Fruit fly (Drosophila melanogaster) whole organism, embryonic: Measurements from ENCODE around the gene CG43095.

ENCODE experiments used
- Ada2b ChIP-seq: fragments of 200-800 bp; sonication (Bioruptor generic); IDR thresholded peaks from 2 replicates; pipeline ENCODE4 v1.3.6; 2022; ENCODE audit warnings: missing biosample characterization, missing genetic modification characterization
- Atf-2 ChIP-seq: fragments of 200-800 bp; sonication (Bioruptor generic); optimal IDR thresholded peaks from 2 replicates; lab custom pipeline; 2016; ENCODE audit warnings: missing biosample characterization, missing genetic modification characterization
- CG10462 ChIP-seq: fragments of 200-800 bp; sonication (Bioruptor generic); optimal IDR thresholded peaks from 2 replicates; lab custom pipeline; 2016; ENCODE audit warnings: missing biosample characterization, missing genetic modification characterization
- CG14441 ChIP-seq: fragments of 200-800 bp; sonication (Bioruptor generic); IDR thresholded peaks from 2 replicates; pipeline ENCODE4 v1.3.6; 2022; ENCODE audit warnings: missing biosample characterization, missing genetic modification characterization
- CG15514 ChIP-seq: fragments of 200-800 bp; sonication (Bioruptor generic); optimal IDR thresholded peaks from 3 replicates; lab custom pipeline; 2017; ENCODE audit warnings: missing biosample characterization, missing genetic modification characterization, mild to moderate bottlenecking, moderate library complexity, missing genetic modification reagents
- CG1603 ChIP-seq: fragments of 200-800 bp; sonication (Bioruptor generic); optimal IDR thresholded peaks from 2 replicates; lab custom pipeline; 2019; ENCODE audit warnings: missing biosample characterization, mild to moderate bottlenecking, missing genetic modification characterization, moderate library complexity
- CG17385 ChIP-seq: fragments of 200-800 bp; sonication (Bioruptor generic); optimal IDR thresholded peaks from 3 replicates; lab custom pipeline; 2018; ENCODE audit warnings: missing biosample characterization, mild to moderate bottlenecking, missing genetic modification characterization
- CG18599 ChIP-seq: fragments of 200-800 bp; sonication (Bioruptor generic); optimal IDR thresholded peaks from 3 replicates; lab custom pipeline; 2017; ENCODE audit warnings: missing biosample characterization, missing genetic modification characterization, mild to moderate bottlenecking, moderate library complexity, missing genetic modification reagents
- CG2202 ChIP-seq: fragments of 200-800 bp; sonication (Bioruptor generic); optimal IDR thresholded peaks from 2 replicates; lab custom pipeline; 2018; ENCODE audit warnings: missing biosample characterization, mild to moderate bottlenecking, missing genetic modification characterization
- CG2875 ChIP-seq: fragments of 200-800 bp; sonication (Bioruptor generic); optimal IDR thresholded peaks from 2 replicates; lab custom pipeline; 2017; ENCODE audit warnings: missing biosample characterization, mild to moderate bottlenecking, missing genetic modification characterization, missing genetic modification reagents
- CG3407 ChIP-seq: fragments of 200-800 bp; sonication (Bioruptor generic); optimal IDR thresholded peaks from 2 replicates; lab custom pipeline; 2018; ENCODE audit warnings: missing biosample characterization, mild to moderate bottlenecking, missing genetic modification characterization
- CG3726 ChIP-seq: fragments of 200-800 bp; sonication (Bioruptor generic); IDR thresholded peaks from 3 replicates; pipeline ENCODE4, ENCODE4 v1.3.6; 2022; ENCODE audit warnings: missing biosample characterization, missing genetic modification characterization
- CG3838 ChIP-seq: fragments of 200-800 bp; sonication (Bioruptor generic); optimal IDR thresholded peaks from 3 replicates; lab custom pipeline; 2016; ENCODE audit warnings: missing biosample characterization, missing genetic modification characterization
- CG4404 ChIP-seq: fragments of 200-800 bp; sonication (Bioruptor generic); IDR thresholded peaks from 2 replicates; pipeline ENCODE4 v1.3.6; 2022; ENCODE audit warnings: missing biosample characterization, missing genetic modification characterization
- CG6813 ChIP-seq: fragments of 200-800 bp; sonication (Bioruptor generic); optimal IDR thresholded peaks from 2 replicates; lab custom pipeline; 2017; ENCODE audit warnings: missing biosample characterization, missing genetic modification characterization, mild to moderate bottlenecking, moderate library complexity, missing genetic modification reagents
- CG7963 ChIP-seq: fragments of 200-800 bp; sonication (Bioruptor generic); IDR thresholded peaks from 3 replicates; pipeline ENCODE4 v1.3.6; 2022; ENCODE audit warnings: missing biosample characterization, missing genetic modification characterization; ENCODE audit not compliant: partially characterized antibody
- CG9727 ChIP-seq: fragments of 200-800 bp; sonication (Bioruptor generic); optimal IDR thresholded peaks from 3 replicates; lab custom pipeline; 2017; ENCODE audit warnings: missing biosample characterization, mild to moderate bottlenecking, missing genetic modification characterization
- CG9932 ChIP-seq: fragments of 200-800 bp; sonication (Bioruptor generic); IDR thresholded peaks from 2 replicates; pipeline ENCODE4 v1.3.6; 2022; ENCODE audit warnings: missing biosample characterization, missing genetic modification characterization
- CHES-1-like ChIP-seq: fragments of 200-800 bp; sonication (Bioruptor generic); optimal IDR thresholded peaks from 2 replicates; lab custom pipeline; 2016; ENCODE audit warnings: missing biosample characterization, missing genetic modification characterization
- CTCF ChIP-seq: fragments of 200-800 bp; sonication (Bioruptor generic); optimal IDR thresholded peaks from 2 replicates; lab custom pipeline; 2017; ENCODE audit warnings: missing biosample characterization, mild to moderate bottlenecking, missing genetic modification characterization, moderate library complexity
- D19A ChIP-seq: fragments of 200-800 bp; optimal IDR thresholded peaks from 3 replicates; lab custom pipeline; 2019; ENCODE audit warnings: missing biosample characterization, mild to moderate bottlenecking, missing genetic modification characterization, moderate library complexity
- Doc3 ChIP-seq: fragments of 200-800 bp; sonication (Bioruptor generic); IDR thresholded peaks from 3 replicates; pipeline ENCODE4 v1.3.6; 2022; ENCODE audit warnings: missing biosample characterization, missing genetic modification characterization; ENCODE audit not compliant: partially characterized antibody
- Eip74EF ChIP-seq, 2 experiments: fragments of 200-800 bp in 1 of 2; fragments of >200 bp in 1 of 2; sonication (Bioruptor generic) in 1 of 2; optimal IDR thresholded peaks; 2 replicates each; lab custom pipeline; 2017 to 2019; ENCODE audit warnings: missing biosample characterization in 2 of 2, missing genetic modification characterization in 2 of 2, mild to moderate bottlenecking in 1 of 2, moderate library complexity in 1 of 2
- Ets65A ChIP-seq: fragments of 200-800 bp; sonication (Bioruptor generic); peaks from one replicate; lab custom pipeline; 2016; ENCODE audit warnings: missing biosample characterization, missing genetic modification characterization
- Ets97D ChIP-seq: fragments of 200-800 bp; sonication (Bioruptor generic); optimal IDR thresholded peaks from 3 replicates; lab custom pipeline; 2016; ENCODE audit warnings: missing biosample characterization, missing genetic modification characterization
- Gug ChIP-seq: fragments of 200-800 bp; sonication (Bioruptor generic); IDR thresholded peaks from 4 replicates; pipeline ENCODE4 v1.3.6; 2022; ENCODE audit warnings: missing biosample characterization, missing genetic modification characterization
- Lhr ChIP-seq: fragments of 200-800 bp; sonication (Bioruptor generic); optimal IDR thresholded peaks from 3 replicates; lab custom pipeline; 2017; ENCODE audit warnings: mild to moderate bottlenecking, missing biosample characterization, missing genetic modification reagents, missing genetic modification characterization
- Med ChIP-seq: fragments of 200-800 bp; sonication (Bioruptor generic); peaks from one replicate; lab custom pipeline; 2016; ENCODE audit warnings: missing biosample characterization, missing genetic modification characterization, mild to moderate bottlenecking, inconsistent platforms, moderate library complexity
- Mes4 ChIP-seq: fragments of 200-800 bp; sonication (Bioruptor generic); optimal IDR thresholded peaks from 2 replicates; lab custom pipeline; 2016; ENCODE audit warnings: missing biosample characterization, missing genetic modification characterization
- NC2β ChIP-seq: fragments of 200-800 bp; sonication (Bioruptor generic); optimal IDR thresholded peaks from 2 replicates; lab custom pipeline; 2016; ENCODE audit warnings: missing biosample characterization, missing genetic modification characterization
- Nf-YA ChIP-seq: fragments of 200-800 bp; sonication (Bioruptor generic); IDR thresholded peaks from 2 replicates; pipeline ENCODE4 v1.3.6; 2022; ENCODE audit warnings: missing biosample characterization, missing genetic modification characterization
- Poxn ChIP-seq: fragments of 200-800 bp; sonication (Bioruptor generic); IDR thresholded peaks from 2 replicates; pipeline ENCODE4 v1.3.6; 2022; ENCODE audit warnings: missing biosample characterization, missing genetic modification characterization
- Rfx ChIP-seq: fragments of 200-800 bp; sonication (Bioruptor generic); IDR thresholded peaks from 2 replicates; pipeline ENCODE4 v1.3.6; 2022; ENCODE audit warnings: missing biosample characterization, missing genetic modification characterization
- Rx ChIP-seq: fragments of 200-800 bp; sonication (Bioruptor generic); IDR thresholded peaks from 2 replicates; pipeline ENCODE4 v1.3.6; 2022; ENCODE audit warnings: missing biosample characterization, missing genetic modification characterization
- Spps ChIP-seq: fragments of 200-800 bp; sonication (Bioruptor generic); optimal IDR thresholded peaks from 2 replicates; lab custom pipeline; 2018; ENCODE audit warnings: missing biosample characterization, mild to moderate bottlenecking, missing genetic modification characterization
- Xbp1 ChIP-seq: fragments of 200-800 bp; sonication (Bioruptor generic); optimal IDR thresholded peaks from 3 replicates; lab custom pipeline; 2016; ENCODE audit warnings: missing biosample characterization, mild to moderate bottlenecking, missing genetic modification characterization
- Xrp1 ChIP-seq: fragments of 200-800 bp; sonication (Bioruptor generic); IDR thresholded peaks from 2 replicates; pipeline ENCODE4 v1.3.6; 2022; ENCODE audit warnings: missing biosample characterization, missing genetic modification characterization
- YL-1 ChIP-seq: fragments of 200-800 bp; sonication (Bioruptor generic); optimal IDR thresholded peaks from 3 replicates; lab custom pipeline; 2017; ENCODE audit warnings: missing biosample characterization, mild to moderate bottlenecking, missing genetic modification characterization
- aop ChIP-seq: fragments of 200-800 bp; sonication (Bioruptor generic); IDR thresholded peaks from 2 replicates; pipeline ENCODE4 v1.3.6; 2022; ENCODE audit warnings: missing biosample characterization, missing genetic modification characterization
- bigmax ChIP-seq: fragments of 200-800 bp; sonication (Bioruptor generic); optimal IDR thresholded peaks from 2 replicates; lab custom pipeline; 2018; ENCODE audit warnings: missing biosample characterization, mild to moderate bottlenecking, missing genetic modification characterization
- chm ChIP-seq: fragments of 200-800 bp; sonication (Bioruptor generic); IDR thresholded peaks from 2 replicates; pipeline ENCODE4 v1.3.6; 2022; ENCODE audit warnings: missing biosample characterization, missing genetic modification characterization
- crp ChIP-seq, 2 experiments: fragments of 200-800 bp; sonication (Bioruptor generic); optimal IDR thresholded peaks; 2 replicates in 1 of 2; 3 replicates in 1 of 2; lab custom pipeline; 2017; ENCODE audit warnings: missing biosample characterization in 2 of 2, missing genetic modification characterization in 2 of 2, mild to moderate bottlenecking in 1 of 2, moderate library complexity in 1 of 2
- grn ChIP-seq: fragments of 200-800 bp; sonication (Bioruptor generic); optimal IDR thresholded peaks from 3 replicates; lab custom pipeline; 2017; ENCODE audit warnings: missing biosample characterization, missing genetic modification characterization
- gsb-n ChIP-seq: fragments of 200-800 bp; sonication (Bioruptor generic); optimal IDR thresholded peaks from 3 replicates; lab custom pipeline; 2018; ENCODE audit warnings: missing biosample characterization, mild to moderate bottlenecking, missing genetic modification characterization
- ken ChIP-seq: fragments of 200-800 bp; sonication (Bioruptor generic); IDR thresholded peaks from 3 replicates; pipeline ENCODE4 v1.3.6; 2022; ENCODE audit warnings: missing biosample characterization, missing genetic modification characterization
- p53 ChIP-seq: fragments of 200-800 bp; sonication (Bioruptor generic); optimal IDR thresholded peaks from 2 replicates; lab custom pipeline; 2016; ENCODE audit warnings: missing biosample characterization, missing genetic modification characterization
- so ChIP-seq: fragments of 200-800 bp; sonication (Bioruptor generic); IDR thresholded peaks from 3 replicates; pipeline ENCODE4 v1.3.6; 2022; ENCODE audit warnings: missing biosample characterization, missing genetic modification characterization
- ssp ChIP-seq: fragments of 200-800 bp; sonication (Bioruptor generic); IDR thresholded peaks from 2 replicates; pipeline ENCODE4 v1.3.6; 2022; ENCODE audit warnings: missing biosample characterization, missing genetic modification characterization
- tx ChIP-seq: fragments of 200-800 bp; sonication (Bioruptor generic); optimal IDR thresholded peaks from 2 replicates; lab custom pipeline; 2016; ENCODE audit warnings: missing biosample characterization, missing genetic modification characterization
- vnd ChIP-seq: fragments of 200-800 bp; sonication (Bioruptor generic); IDR thresholded peaks from 3 replicates; pipeline ENCODE4 v1.3.6; 2022; ENCODE audit warnings: missing biosample characterization, missing genetic modification characterization; ENCODE audit not compliant: partially characterized antibody

CG43095 gene

dm6 chr3R:22726031-22726770 is 45.4 kb downstream of the CG43095 start, which contains the start of gene RNF220:
RNF220 (minus strand) TSS chr3R:22726414.
- TF ChIP-seq bigmax (GFP tag; lab: Kevin White, UChicago) (no peak), CG3838 (GFP tag; lab: Kevin White, UChicago) (no peak), vnd (GFP tag; lab: Robert Waterston, UW) (peak; percentile 11), Gug (no peak), CG6813 (no peak), Mes4 (no peak), CG14441 (GFP tag; lab: Robert Waterston, UW) (0 out of 2 replicates have a peak, but pooled peaks have one; percentile 4), CG2202 (tag; lab: Kevin White, UChicago) (no peak), Xbp1 (GFP tag; lab: Kevin White, UChicago) (peak; percentile 30), Xrp1 (GFP tag; lab: Robert Waterston, UW) (no peak), Ets65A (GFP tag; lab: Kevin White, UChicago) (peak; percentile 67), D19A (tag; lab: Kevin White, UChicago) (peak; percentile 1), Rfx (GFP tag; lab: Robert Waterston, UW) (peak; percentile 38; the same call in 1 of the 2 replicates), Ada2b (GFP tag; lab: Robert Waterston, UW) (no peak), Ets97D (GFP tag; lab: Kevin White, UChicago) (peak; percentile 20), Eip74EF (GFP tag; optimal IDR thresholded peaks at IDR 0.05; lab: Kevin White, UChicago) (no peak), CG2875 (GFP tag; lab: Kevin White, UChicago) (no peak), CG18599 (peak; percentile 7), CG10462 (GFP tag; lab: Kevin White, UChicago) (no peak), aop (GFP tag; lab: Robert Waterston, UW) (no peak), CG9932 (GFP tag; lab: Robert Waterston, UW) (peak; percentile 47), crp (GFP tag; optimal IDR thresholded peaks at IDR 0.05; lab: Kevin White, UChicago) (no peak), gsb-n (tag; lab: Kevin White, UChicago) (no peak), CG3726 (GFP tag; lab: Robert Waterston, UW) (no peak), grn (GFP tag; lab: Kevin White, UChicago) (no peak), CG4404 (GFP tag; lab: Robert Waterston, UW) (no peak), Atf-2 (GFP tag; lab: Kevin White, UChicago) (no peak), NC2β (no peak), Med (GFP tag; lab: Kevin White, UChicago) (peak; percentile 59), ken (no peak), CHES-1-like (GFP tag; lab: Kevin White, UChicago) (no peak), Nf-YA (GFP tag; lab: Robert Waterston, UW) (no peak), so (GFP tag; lab: Robert Waterston, UW) (no peak), Lhr (GFP tag; lab: Kevin White, UChicago) (peak; percentile 2), CG15514 (GFP tag; lab: Kevin White, UChicago) (no peak), p53 (GFP tag; lab: Kevin White, UChicago) (no peak), ssp (GFP tag; lab: Robert Waterston, UW) (no peak), CG9727 (GFP tag; lab: Kevin White, UChicago) (peak; percentile 50), CG17385 (GFP tag; lab: Kevin White, UChicago) (peak; percentile 12), YL-1 (GFP tag; lab: Kevin White, UChicago) (no peak), chm (GFP tag; lab: Robert Waterston, UW) (0 out of 2 replicates have a peak, but pooled peaks have one; percentile 34), Spps (no peak), Rx (no peak), CG1603 (tag; lab: Kevin White, UChicago) (peak; percentile 41), CG7963 (GFP tag; lab: Robert Waterston, UW) (peak; percentile 61; the same call in 2 of the 3 replicates), CG3407 (no peak), Doc3 (no peak; the same call in 2 of the 3 replicates), CTCF (GFP tag; lab: Kevin White, UChicago) (peak; percentile 38), tx (GFP tag; lab: Kevin White, UChicago) (no peak), Poxn (GFP tag; lab: Robert Waterston, UW) (no peak)
